Fruit fly (Drosophila melanogaster): ENCODE data around the gene enc.

The enc gene

DNA sequence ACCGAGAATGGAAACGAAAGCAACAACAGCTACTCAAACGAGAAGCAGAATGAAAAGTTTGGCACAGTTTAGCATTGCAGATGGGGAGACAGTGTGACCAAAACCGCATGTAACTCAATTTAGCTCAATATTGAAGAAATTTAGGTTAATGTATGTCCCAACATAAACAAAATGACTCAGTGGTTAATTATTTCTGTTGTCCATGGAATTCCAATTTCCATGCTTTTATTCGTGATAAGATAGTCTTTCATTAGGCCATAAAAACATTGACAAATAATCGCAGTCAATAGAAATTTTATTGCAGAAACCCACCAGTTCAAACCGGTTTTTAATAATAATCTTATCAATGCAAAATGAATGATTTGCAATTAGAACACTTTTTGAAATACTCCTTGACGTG is 16.7 kb upstream of the enc start:
- TF ChIP-seq EcR (GFP tag; optimal IDR thresholded peaks at IDR 0.05) = no peak
- no peak for TF ChIP-seq usp (GFP tag; optimal IDR thresholded peaks at IDR 0.05)
- no peak for TF ChIP-seq CG8478 (optimal IDR thresholded peaks at IDR 0.05)
- no peak for TF ChIP-seq Dll (optimal IDR thresholded peaks at IDR 0.05)
- TF ChIP-seq psq (optimal IDR thresholded peaks at IDR 0.05) = no peak
- TF ChIP-seq pan (optimal IDR thresholded peaks at IDR 0.05) = no peak

DNA sequence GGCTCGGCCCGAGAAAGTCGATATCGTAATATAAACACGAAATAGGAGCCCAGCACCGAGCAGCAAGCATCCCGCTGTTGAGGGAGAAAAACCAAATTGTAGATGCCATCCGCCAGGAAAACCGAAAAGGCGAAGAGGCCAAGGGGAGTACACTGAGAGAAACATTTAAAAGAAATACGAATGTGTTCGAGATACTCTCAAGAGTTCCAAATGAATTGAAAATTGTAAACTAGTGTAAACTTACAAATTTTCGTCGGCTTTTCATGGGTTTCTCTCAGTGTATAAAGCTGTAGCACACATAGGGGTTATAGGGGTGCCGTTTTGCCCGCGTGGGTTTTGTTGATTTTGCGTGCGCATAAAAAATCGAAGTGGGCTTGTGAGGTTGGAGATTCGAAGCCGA is 15.8 kb upstream of the enc start:
- TF ChIP-seq pan (optimal IDR thresholded peaks at IDR 0.05) = no peak
- no peak for TF ChIP-seq Dll (optimal IDR thresholded peaks at IDR 0.05)
- TF ChIP-seq psq (optimal IDR thresholded peaks at IDR 0.05) = no peak
- TF ChIP-seq CG8478 (optimal IDR thresholded peaks at IDR 0.05) = no peak
- no peak for TF ChIP-seq EcR (GFP tag; optimal IDR thresholded peaks at IDR 0.05)
- TF ChIP-seq usp (GFP tag; optimal IDR thresholded peaks at IDR 0.05) = no peak

DNA sequence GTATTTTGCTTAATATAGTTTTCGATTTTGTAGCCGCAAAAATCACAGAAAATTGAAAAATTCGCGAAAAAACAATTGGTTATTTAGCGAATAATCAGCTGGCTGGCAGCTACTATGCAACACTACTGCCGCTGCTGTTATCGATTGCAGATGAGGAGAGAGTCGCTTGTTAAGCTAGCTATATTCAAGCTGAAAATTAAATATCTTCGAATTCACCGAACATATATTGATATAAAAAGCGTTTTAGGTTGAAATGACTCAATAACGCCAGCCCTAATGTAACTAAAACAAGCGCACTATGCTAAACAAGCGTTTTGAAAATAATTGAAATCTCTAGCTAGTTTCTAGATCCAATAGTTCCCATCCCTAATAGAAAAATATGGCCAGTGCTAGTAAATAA is 12.1 kb upstream of the enc start, which contains the start of the genes CG32264, ntc and IntS10:
TSS of gene CG32264 (minus strand) at position 130 of the 400 bp plus-strand sequence.
TSS of gene ntc (minus strand) at position 130 of the 400 bp plus-strand sequence.
TSS of gene IntS10 (plus strand) at position 381 of the 400 bp plus-strand sequence.
- TF ChIP-seq psq (optimal IDR thresholded peaks at IDR 0.05) (no peak), usp (GFP tag; optimal IDR thresholded peaks at IDR 0.05) (no peak), EcR (GFP tag; optimal IDR thresholded peaks at IDR 0.05) (no peak), Dll (optimal IDR thresholded peaks at IDR 0.05) (no peak), CG8478 (optimal IDR thresholded peaks at IDR 0.05) (no peak), pan (optimal IDR thresholded peaks at IDR 0.05) (no peak)

DNA sequence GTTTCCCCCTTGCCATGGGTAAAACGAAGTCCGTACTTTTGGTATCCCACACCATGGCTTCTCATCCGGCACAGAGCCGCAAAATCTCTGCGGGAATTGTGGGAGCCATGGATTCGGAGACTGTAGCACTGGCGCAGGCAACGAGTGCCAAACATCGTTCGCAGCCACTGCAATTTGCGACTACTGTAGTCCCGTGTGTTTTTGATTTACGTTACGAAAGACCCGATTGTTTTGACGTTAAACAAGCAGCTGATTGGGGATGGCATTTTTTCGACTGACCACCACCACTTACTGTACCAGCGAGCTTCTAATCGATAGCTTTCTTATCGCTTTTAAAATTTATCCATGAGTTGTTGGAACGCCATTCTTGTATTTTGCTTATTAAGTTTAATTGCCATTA is 8.5 kb upstream of the enc start, which contains the start of gene CG32262:
TSS of gene CG32262 (minus strand) at position 254 of the 400 bp plus-strand sequence.
- TF ChIP-seq psq (optimal IDR thresholded peaks at IDR 0.05) (no peak), usp (GFP tag; optimal IDR thresholded peaks at IDR 0.05) (no peak), EcR (GFP tag; optimal IDR thresholded peaks at IDR 0.05) (no peak), Dll (optimal IDR thresholded peaks at IDR 0.05) (no peak), pan (optimal IDR thresholded peaks at IDR 0.05) (no peak), CG8478 (optimal IDR thresholded peaks at IDR 0.05) (no peak)

DNA sequence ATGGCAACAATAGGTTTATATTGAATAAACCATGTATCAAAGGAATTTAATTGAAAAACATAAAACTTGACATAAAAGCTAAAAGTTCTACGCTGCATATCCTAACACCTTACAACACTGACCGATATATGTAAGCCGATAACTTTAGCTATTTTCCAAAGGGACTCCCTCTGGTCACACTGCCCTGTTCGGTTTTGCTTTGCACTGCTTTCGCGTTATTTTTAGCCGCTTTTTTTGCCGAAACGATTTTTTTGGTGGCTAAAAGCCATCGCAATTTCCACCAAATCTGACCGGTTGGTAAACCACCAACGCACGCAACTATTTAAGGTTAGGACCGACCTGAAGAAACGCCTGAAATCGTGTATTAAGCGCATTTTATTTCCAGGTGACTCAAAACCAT is 7.4 kb upstream of the enc start, which contains the start of the genes CG32263 and PIG-B:
TSS of gene CG32263 (minus strand) at position 26 of the 400 bp plus-strand sequence.
TSS of gene PIG-B (plus strand) at position 175 of the 400 bp plus-strand sequence.
- no peak for TF ChIP-seq EcR (GFP tag; optimal IDR thresholded peaks at IDR 0.05)
- TF ChIP-seq usp (GFP tag; optimal IDR thresholded peaks at IDR 0.05) = no peak
- no peak for TF ChIP-seq Dll (optimal IDR thresholded peaks at IDR 0.05)
- TF ChIP-seq psq (optimal IDR thresholded peaks at IDR 0.05) = no peak
- no peak for TF ChIP-seq pan (optimal IDR thresholded peaks at IDR 0.05)
- no peak for TF ChIP-seq CG8478 (optimal IDR thresholded peaks at IDR 0.05)

DNA sequence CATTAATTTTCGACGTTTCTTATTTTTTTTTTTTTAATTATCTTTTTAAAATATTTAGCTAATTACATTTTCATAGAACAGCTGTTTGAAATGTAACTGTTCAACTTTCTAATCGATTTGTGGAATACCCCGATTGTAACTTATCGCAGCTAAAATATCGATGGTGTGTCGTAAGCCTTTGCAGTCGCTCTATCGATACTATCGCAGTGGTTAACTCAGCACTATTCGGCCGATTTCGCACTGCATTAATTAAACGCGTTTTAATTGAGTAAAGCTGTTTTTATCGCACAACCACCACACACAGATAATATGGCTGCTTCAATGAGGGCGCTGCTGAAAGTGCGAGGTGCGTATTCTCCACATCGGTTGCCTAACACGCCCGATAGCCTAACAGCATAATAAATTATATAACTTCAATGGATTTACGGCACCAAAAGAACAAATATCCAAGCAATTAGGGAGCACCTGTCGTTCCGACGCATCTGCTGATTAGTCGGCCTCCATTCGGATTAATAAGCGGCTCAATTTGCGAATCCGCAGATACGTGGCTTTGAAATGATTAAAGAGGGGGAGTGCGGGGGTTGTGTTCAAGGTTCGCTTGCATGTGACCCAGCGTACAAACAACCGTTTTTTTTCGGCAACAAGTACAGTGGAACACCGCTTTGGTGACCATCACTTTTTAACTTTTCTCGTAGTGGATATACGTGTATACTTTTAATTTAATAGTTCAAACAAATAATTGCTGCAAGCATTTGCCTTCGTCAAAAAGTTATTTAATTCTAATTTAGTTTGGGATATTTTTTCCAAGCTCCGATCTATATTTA is 4.3 kb upstream of the enc start, which contains the start of gene Scsalpha1:
TSS of gene Scsalpha1 (plus strand) at position 202 of the 824 bp plus-strand sequence.
- TF ChIP-seq EcR (GFP tag; optimal IDR thresholded peaks at IDR 0.05) (no peak), Dll (optimal IDR thresholded peaks at IDR 0.05) (no peak), CG8478 (optimal IDR thresholded peaks at IDR 0.05) (no peak), psq (optimal IDR thresholded peaks at IDR 0.05) (no peak), pan (optimal IDR thresholded peaks at IDR 0.05) (no peak), usp (GFP tag; optimal IDR thresholded peaks at IDR 0.05) (no peak)

DNA sequence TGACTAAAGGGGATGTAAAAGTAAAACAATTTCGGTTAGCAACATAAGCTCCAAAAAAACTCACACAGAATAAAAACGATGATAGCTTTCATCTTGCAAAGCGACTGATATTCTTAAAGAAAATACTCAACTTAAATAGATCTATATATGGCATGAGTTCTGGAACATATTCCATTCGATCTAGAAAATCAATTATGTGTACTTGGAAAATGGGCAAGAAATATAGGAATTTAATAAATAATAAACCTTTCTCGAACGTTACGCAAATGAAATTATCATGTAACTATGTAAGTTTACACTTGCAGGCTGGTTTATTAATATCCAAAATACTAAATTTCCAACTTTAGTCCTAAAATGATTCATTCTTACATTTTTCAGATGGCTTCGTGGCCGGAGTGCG is 2.2 kb upstream of the enc start, which contains the start of gene Acp63F:
TSS of gene Acp63F (minus strand) at position 101 of the 400 bp plus-strand sequence.
- TF ChIP-seq EcR (GFP tag; optimal IDR thresholded peaks at IDR 0.05) (no peak), pan (optimal IDR thresholded peaks at IDR 0.05) (no peak), CG8478 (optimal IDR thresholded peaks at IDR 0.05) (no peak), psq (optimal IDR thresholded peaks at IDR 0.05) (no peak), usp (GFP tag; optimal IDR thresholded peaks at IDR 0.05) (no peak), Dll (optimal IDR thresholded peaks at IDR 0.05) (no peak)

DNA sequence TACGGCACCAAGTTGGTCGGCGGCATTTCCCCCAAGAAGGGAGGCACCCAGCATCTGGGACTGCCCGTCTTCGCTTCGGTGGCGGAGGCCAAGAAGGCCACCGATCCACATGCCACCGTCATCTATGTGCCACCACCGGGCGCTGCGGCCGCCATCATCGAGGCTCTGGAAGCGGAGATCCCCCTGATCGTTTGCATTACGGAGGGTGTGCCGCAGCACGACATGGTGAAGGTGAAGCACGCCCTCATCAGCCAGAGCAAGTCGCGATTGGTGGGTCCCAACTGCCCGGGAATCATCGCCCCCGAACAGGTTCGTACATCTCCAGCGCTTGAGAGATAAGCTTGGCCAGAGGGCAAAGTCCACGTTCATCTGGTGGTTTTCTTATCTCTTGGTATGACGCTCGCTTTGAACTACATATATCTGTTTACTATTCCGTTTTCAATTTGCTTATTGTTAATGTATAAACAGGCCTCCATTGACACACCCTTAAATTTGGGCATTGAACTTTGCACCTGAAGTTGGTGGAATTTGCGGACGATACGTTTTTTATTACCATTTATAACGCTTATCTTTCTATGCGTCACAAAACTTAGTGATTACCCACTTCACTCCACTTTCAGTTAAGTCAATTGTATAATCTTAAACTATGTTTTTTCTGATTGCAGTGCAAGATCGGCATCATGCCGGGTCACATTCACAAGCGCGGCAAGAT is 1.6 kb upstream of the enc start:
- no peak for TF ChIP-seq CG8478 (optimal IDR thresholded peaks at IDR 0.05)
- no peak for TF ChIP-seq psq (optimal IDR thresholded peaks at IDR 0.05)
- no peak for TF ChIP-seq EcR (GFP tag; optimal IDR thresholded peaks at IDR 0.05)
- TF ChIP-seq Dll (optimal IDR thresholded peaks at IDR 0.05) = no peak
- no peak for TF ChIP-seq pan (optimal IDR thresholded peaks at IDR 0.05)
- TF ChIP-seq usp (GFP tag; optimal IDR thresholded peaks at IDR 0.05) = no peak

DNA sequence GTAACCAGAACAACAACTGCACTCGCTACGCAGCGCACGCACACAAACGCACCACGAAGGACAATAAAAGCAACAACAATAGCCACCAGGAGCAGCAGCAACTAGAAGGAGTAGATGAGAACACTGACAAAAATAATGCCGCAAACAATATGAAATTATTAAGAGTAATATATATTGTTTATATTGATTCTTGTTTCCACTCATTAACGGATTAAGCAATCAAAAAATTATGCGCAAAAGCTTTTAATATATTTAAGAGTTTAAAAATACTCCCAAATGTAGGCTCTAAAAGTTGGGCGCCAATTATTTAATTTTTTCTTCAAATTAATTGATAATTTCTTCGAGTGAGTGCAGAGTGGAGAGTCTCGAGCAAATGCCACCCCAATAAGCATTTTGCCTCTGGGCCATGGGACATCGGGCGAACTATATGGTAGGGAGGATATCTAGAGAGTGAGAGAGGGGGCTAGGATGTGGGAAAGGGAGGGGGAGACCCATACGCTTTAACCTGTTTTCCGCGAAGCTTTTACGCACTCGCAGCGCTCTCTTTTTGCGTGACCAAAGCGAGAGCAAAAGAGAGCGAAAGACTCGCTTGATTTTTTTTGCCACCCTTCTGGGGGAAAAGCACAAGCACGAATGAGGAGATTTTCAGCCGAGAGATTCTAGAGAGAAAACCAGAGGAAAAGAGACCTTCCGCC is 6.5 kb downstream of the enc start, which contains the start of gene Rdh:
TSS of gene Rdh (plus strand) at position 660 of the 695 bp plus-strand sequence.
- TF ChIP-seq CG8478 (optimal IDR thresholded peaks at IDR 0.05) (no peak), EcR (GFP tag; optimal IDR thresholded peaks at IDR 0.05) (no peak), pan (optimal IDR thresholded peaks at IDR 0.05) (no peak), usp (GFP tag; optimal IDR thresholded peaks at IDR 0.05) (no peak), psq (optimal IDR thresholded peaks at IDR 0.05) (no peak), Dll (optimal IDR thresholded peaks at IDR 0.05) (no peak)

DNA sequence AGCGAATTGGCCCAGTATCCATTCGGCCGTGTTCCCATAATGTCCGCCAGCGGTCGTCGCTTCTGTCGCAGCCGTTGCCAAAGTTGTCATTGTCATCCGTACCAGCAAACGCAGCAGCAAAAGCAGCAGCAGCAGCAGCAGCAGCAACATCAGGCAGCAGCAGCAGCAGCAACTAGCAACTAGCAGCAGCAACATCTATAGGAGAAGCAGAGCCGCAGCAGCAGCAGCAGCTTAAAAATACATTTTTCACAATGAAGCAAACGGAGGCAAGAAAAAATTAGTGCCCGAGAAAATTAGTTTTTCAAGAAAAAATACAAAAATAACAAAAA is 7.0 kb downstream of the enc start:
- TF ChIP-seq CG8478 (optimal IDR thresholded peaks at IDR 0.05) (no peak), usp (GFP tag; optimal IDR thresholded peaks at IDR 0.05) (no peak), pan (optimal IDR thresholded peaks at IDR 0.05) (no peak), psq (optimal IDR thresholded peaks at IDR 0.05) (no peak), EcR (GFP tag; optimal IDR thresholded peaks at IDR 0.05) (no peak), Dll (optimal IDR thresholded peaks at IDR 0.05) (no peak)

DNA sequence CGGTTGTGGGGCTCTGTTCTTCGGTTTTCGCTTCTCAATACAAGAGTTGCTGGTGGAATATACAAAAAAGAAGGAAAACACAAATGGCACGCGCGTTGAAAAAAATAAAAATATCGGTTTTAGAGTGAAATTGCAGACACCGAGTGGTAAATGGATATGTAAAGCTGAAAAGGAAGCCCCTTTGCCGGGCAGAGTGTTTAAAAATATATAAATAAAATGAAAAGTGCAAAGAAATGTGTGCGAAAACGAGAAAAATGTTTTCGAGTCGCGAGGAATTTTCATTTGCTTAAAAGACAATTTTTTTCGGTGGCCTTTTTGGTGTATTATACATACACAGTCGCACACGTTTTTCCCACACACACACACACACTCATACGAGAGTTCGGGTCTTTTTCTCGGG is 7.4 kb downstream of the enc start:
- no peak for TF ChIP-seq psq (optimal IDR thresholded peaks at IDR 0.05)
- TF ChIP-seq Dll (optimal IDR thresholded peaks at IDR 0.05) = no peak
- no peak for TF ChIP-seq pan (optimal IDR thresholded peaks at IDR 0.05)
- no peak for TF ChIP-seq CG8478 (optimal IDR thresholded peaks at IDR 0.05)
- TF ChIP-seq usp (GFP tag; optimal IDR thresholded peaks at IDR 0.05) = no peak
